Fruit fly (Drosophila melanogaster) whole organism, adult: Measurements from ENCODE around the gene wol.
A peak's percentile ranks its signal among the peaks of the same experiment; 100 is the strongest.

ENCODE experiments used
- CG11617 ChIP-seq: fragments of 200-800 bp; sonication (Bioruptor generic); optimal IDR thresholded peaks from 2 replicates; lab custom pipeline; 2017; ENCODE audit warnings: mild to moderate bottlenecking, missing biosample characterization, missing genetic modification reagents, missing genetic modification characterization
- CG12768 ChIP-seq: fragments of 200-800 bp; sonication (Bioruptor generic); optimal IDR thresholded peaks from 2 replicates; lab custom pipeline; 2017; ENCODE audit warnings: missing biosample characterization, missing genetic modification characterization, mild to moderate bottlenecking, moderate library complexity, missing genetic modification reagents
- CG14711 ChIP-seq: fragments of 200-800 bp; sonication (Bioruptor generic); optimal IDR thresholded peaks from 2 replicates; lab custom pipeline; 2018; ENCODE audit warnings: missing biosample characterization, mild to moderate bottlenecking, missing genetic modification characterization, moderate library complexity
- CG1620 ChIP-seq: fragments of 200-800 bp; sonication (Bioruptor generic); optimal IDR thresholded peaks from 2 replicates; lab custom pipeline; 2016; ENCODE audit warnings: missing biosample characterization, missing genetic modification characterization
- CG33017 ChIP-seq: fragments of 200-800 bp; sonication (Bioruptor generic); optimal IDR thresholded peaks from 2 replicates; lab custom pipeline; 2018; ENCODE audit warnings: missing biosample characterization, mild to moderate bottlenecking, missing genetic modification characterization, moderate library complexity
- CG5204 ChIP-seq: fragments of 200-800 bp; sonication (Bioruptor generic); optimal IDR thresholded peaks from 2 replicates; lab custom pipeline; 2016; ENCODE audit warnings: missing biosample characterization, missing genetic modification characterization
- CG7045 ChIP-seq: fragments of 200-800 bp; sonication (Bioruptor generic); optimal IDR thresholded peaks from 2 replicates; lab custom pipeline; 2017; ENCODE audit warnings: missing biosample characterization, mild to moderate bottlenecking, missing genetic modification characterization
- CG7101 ChIP-seq: fragments of 200-800 bp; sonication (Bioruptor generic); optimal IDR thresholded peaks from 2 replicates; lab custom pipeline; 2018; ENCODE audit warnings: missing biosample characterization, mild to moderate bottlenecking, missing genetic modification characterization, moderate library complexity
- Clk ChIP-seq: fragments of 200-800 bp; sonication (Bioruptor generic); optimal IDR thresholded peaks from 2 replicates; lab custom pipeline; 2017; ENCODE audit warnings: missing biosample characterization, missing genetic modification characterization
- Crg-1 ChIP-seq: fragments of 200-800 bp; sonication (Bioruptor generic); optimal IDR thresholded peaks from 2 replicates; lab custom pipeline; 2016; ENCODE audit warnings: missing biosample characterization, missing genetic modification characterization
- Hr96 ChIP-seq: fragments of 200-800 bp; sonication (Bioruptor generic); optimal IDR thresholded peaks from 2 replicates; lab custom pipeline; 2016; ENCODE audit warnings: missing biosample characterization, missing genetic modification characterization
- Mnt ChIP-seq: fragments of 200-800 bp; sonication (Bioruptor generic); optimal IDR thresholded peaks from 2 replicates; lab custom pipeline; 2016; ENCODE audit warnings: missing biosample characterization, mild to moderate bottlenecking, missing genetic modification characterization
- bab1 ChIP-seq: fragments of 200-800 bp; sonication (Bioruptor generic); optimal IDR thresholded peaks from 3 replicates; lab custom pipeline; 2019; ENCODE audit warnings: missing biosample characterization, mild to moderate bottlenecking, missing genetic modification characterization, moderate library complexity
- cnc ChIP-seq, 2 experiments: fragments of >200 bp; optimal IDR thresholded peaks; 2 replicates each; lab custom pipeline; 2017
- kay ChIP-seq: fragments of 200-800 bp; sonication (Bioruptor generic); peaks from one replicate; lab custom pipeline; 2016; ENCODE audit warnings: missing biosample characterization, missing genetic modification characterization, borderline replicate concordance
- ovo ChIP-seq: fragments of 200-800 bp; sonication (Bioruptor generic); optimal IDR thresholded peaks from 2 replicates; lab custom pipeline; 2016; ENCODE audit warnings: missing biosample characterization, missing genetic modification characterization
- pad ChIP-seq: fragments of 200-800 bp; sonication (Bioruptor generic); optimal IDR thresholded peaks from 3 replicates; lab custom pipeline; 2017; ENCODE audit warnings: missing biosample characterization, missing genetic modification characterization, mild to moderate bottlenecking, moderate library complexity, missing genetic modification reagents
- tj ChIP-seq: fragments of 200-800 bp; sonication (Bioruptor generic); optimal IDR thresholded peaks from 3 replicates; lab custom pipeline; 2017; ENCODE audit warnings: missing biosample characterization, mild to moderate bottlenecking, missing genetic modification characterization, moderate library complexity
- toe ChIP-seq: fragments of 200-800 bp; sonication (Bioruptor generic); optimal IDR thresholded peaks from 2 replicates; lab custom pipeline; 2016; ENCODE audit warnings: missing biosample characterization, missing genetic modification characterization

Gene wol

dm6 chr2L:8339751-8340349 is 37.1 kb upstream of the wol start:
- TF ChIP-seq Hr96 (GFP tag; lab: Kevin White, UChicago) (no peak), cnc (optimal IDR thresholded peaks at IDR 0.05; lab: Kevin White, UChicago) (no peak), CG14711 (tag; lab: Kevin White, UChicago) (no peak), CG33017 (tag; lab: Kevin White, UChicago) (no peak), toe (GFP tag; lab: Kevin White, UChicago) (no peak), CG7101 (no peak), CG11617 (GFP tag; lab: Kevin White, UChicago) (no peak), kay (GFP tag; lab: Kevin White, UChicago) (no peak), Crg-1 (GFP tag; lab: Kevin White, UChicago) (no peak), CG1620 (GFP tag; lab: Kevin White, UChicago) (no peak), CG12768 (no peak), bab1 (GFP tag; lab: Kevin White, UChicago) (no peak)

dm6 chr2L:8338039-8338438 is 35.3 kb upstream of the wol start, which contains the start of gene witty:
TSS of gene witty (plus strand) at chr2L:8338287.
- TF ChIP-seq Crg-1 (GFP tag; lab: Kevin White, UChicago) (no peak), Mnt (no peak), CG12768 (no peak), kay (GFP tag; lab: Kevin White, UChicago) (no peak), CG7045 (GFP tag; lab: Kevin White, UChicago) (no peak), ovo (GFP tag; lab: Kevin White, UChicago) (no peak), tj (no peak), CG33017 (tag; lab: Kevin White, UChicago) (no peak), CG1620 (GFP tag; lab: Kevin White, UChicago) (no peak), CG7101 (no peak), toe (GFP tag; lab: Kevin White, UChicago) (no peak), pad (GFP tag; lab: Kevin White, UChicago) (no peak)

- no peak for TF ChIP-seq Crg-1 (GFP tag; lab: Kevin White, UChicago)
- peak; percentile 20 for TF ChIP-seq bab1 (GFP tag; lab: Kevin White, UChicago)
- TF ChIP-seq tj = no peak
- TF ChIP-seq Mnt = no peak
These were observed 31.9 kb upstream of the wol start for dm6 chr2L:8334705-8335104.

dm6 chr2L:8333624-8334023 is 30.8 kb upstream of the wol start:
- TF ChIP-seq CG11617 (GFP tag; lab: Kevin White, UChicago) (no peak), Clk (GFP tag; lab: Kevin White, UChicago) (no peak), Hr96 (GFP tag; lab: Kevin White, UChicago) (no peak)

- TF ChIP-seq CG33017 (tag; lab: Kevin White, UChicago) (no peak), cnc (optimal IDR thresholded peaks at IDR 0.05; lab: Kevin White, UChicago) (no peak), CG5204 (GFP tag; lab: Kevin White, UChicago) (no peak), Hr96 (GFP tag; lab: Kevin White, UChicago) (no peak), bab1 (GFP tag; lab: Kevin White, UChicago) (no peak), CG7045 (GFP tag; lab: Kevin White, UChicago) (no peak), ovo (GFP tag; lab: Kevin White, UChicago) (no peak), Crg-1 (GFP tag; lab: Kevin White, UChicago) (no peak)
These were observed 30.4 kb upstream of the wol start for dm6 chr2L:8333185-8333584.

dm6 chr2L:8328526-8329097 is 25.8 kb upstream of the wol start:
- TF ChIP-seq CG7101 (no peak), kay (GFP tag; lab: Kevin White, UChicago) (peak; percentile 85)

- TF ChIP-seq tj = peak; percentile 96
- no peak for TF ChIP-seq Mnt
These were observed 25.1 kb upstream of the wol start for dm6 chr2L:8327783-8328327.

dm6 chr2L:8327272-8327555 is 24.4 kb upstream of the wol start, which contains the start of gene CG14275:
TSS of gene CG14275 (plus strand) at chr2L:8327456.
- TF ChIP-seq ovo (GFP tag; lab: Kevin White, UChicago) = no peak
- no peak for TF ChIP-seq tj
- no peak for TF ChIP-seq CG5204 (GFP tag; lab: Kevin White, UChicago)
- no peak for TF ChIP-seq CG12768
- no peak for TF ChIP-seq Mnt
- TF ChIP-seq Crg-1 (GFP tag; lab: Kevin White, UChicago) = no peak
- TF ChIP-seq kay (GFP tag; lab: Kevin White, UChicago) = no peak
- no peak for TF ChIP-seq CG1620 (GFP tag; lab: Kevin White, UChicago)
